Worm (Caenorhabditis elegans) whole organism, L4/young adult: Measurements from ENCODE around the gene C56G2.15.

Experiments
- W03F9.2 ChIP-seq: fragments of 150-350 bp; optimal IDR thresholded peaks from 2 replicates; lab custom pipeline; 2014; ENCODE audit warnings: missing biosample characterization, missing genetic modification characterization
- dao-5 ChIP-seq: sonication (generic microtip); optimal IDR thresholded peaks from 2 replicates; lab custom pipeline; 2016; ENCODE audit warnings: missing genotype, missing genetic modification characterization, moderate library complexity, missing compliant biosample characterization
- him-1 ChIP-seq: sonication (generic microtip); optimal IDR thresholded peaks from 2 replicates; lab custom pipeline; 2016; ENCODE audit warnings: missing genotype, missing genetic modification reagents, missing genetic modification characterization, missing compliant biosample characterization

- TF ChIP-seq him-1 (tag; lab: Kevin White, UChicago) (no peak), dao-5 (tag; lab: Kevin White, UChicago) (no peak), W03F9.2 (tag; lab: Kevin White, UChicago) (no peak)
Measured at ce11 chrIII:6355359-6355758, 12.3 kb downstream of the C56G2.15 start.
